Fruit fly (Drosophila melanogaster) whole organism, embryonic: ENCODE data around the gene Dif.
A peak's percentile ranks its signal among the peaks of the same experiment; 100 is the strongest.

Experiments
- ATbp ChIP-seq: fragments of 200-800 bp; sonication (Bioruptor generic); optimal IDR thresholded peaks from 2 replicates; lab custom pipeline; 2017; ENCODE audit warnings: missing biosample characterization, mild to moderate bottlenecking, missing genetic modification characterization, missing genetic modification reagents
- Awh ChIP-seq: fragments of 200-800 bp; sonication (Bioruptor generic); IDR thresholded peaks from 2 replicates; pipeline ENCODE4, ENCODE4 v1.3.6; 2022; ENCODE audit warnings: missing biosample characterization, missing genetic modification characterization
- CG10267 ChIP-seq: fragments of 200-800 bp; sonication (Bioruptor generic); optimal IDR thresholded peaks from 2 replicates; lab custom pipeline; 2018; ENCODE audit warnings: missing biosample characterization, mild to moderate bottlenecking, missing genetic modification characterization, moderate library complexity
- CG10274 ChIP-seq: fragments of 200-800 bp; sonication (Bioruptor generic); optimal IDR thresholded peaks from 3 replicates; lab custom pipeline; 2017; ENCODE audit warnings: missing biosample characterization, mild to moderate bottlenecking, missing genetic modification characterization
- CG12942 ChIP-seq: fragments of 200-800 bp; sonication (Bioruptor generic); optimal IDR thresholded peaks from 3 replicates; lab custom pipeline; 2016; ENCODE audit warnings: missing biosample characterization, missing genetic modification characterization
- CG13775 ChIP-seq: fragments of 200-800 bp; sonication (Bioruptor generic); optimal IDR thresholded peaks from 3 replicates; lab custom pipeline; 2017; ENCODE audit warnings: missing biosample characterization, mild to moderate bottlenecking, missing genetic modification characterization
- CG14014 ChIP-seq: fragments of 200-800 bp; sonication (Bioruptor generic); IDR thresholded peaks from 2 replicates; pipeline ENCODE4 v1.3.6; 2022; ENCODE audit warnings: missing biosample characterization, missing genetic modification characterization
- CG15696 ChIP-seq: fragments of 200-800 bp; sonication (Bioruptor generic); optimal IDR thresholded peaks from 2 replicates; lab custom pipeline; 2019; ENCODE audit warnings: missing biosample characterization, mild to moderate bottlenecking, missing genetic modification characterization, moderate library complexity
- CG17328 ChIP-seq: fragments of 200-800 bp; sonication (Bioruptor generic); IDR thresholded peaks from 2 replicates; pipeline ENCODE4 v1.3.6; 2022; ENCODE audit warnings: missing biosample characterization, missing genetic modification characterization
- CG17361 ChIP-seq: fragments of 200-800 bp; sonication (Bioruptor generic); IDR thresholded peaks from 3 replicates; pipeline ENCODE4 v1.3.6; 2022; ENCODE audit warnings: missing biosample characterization, missing genetic modification characterization
- CG18619 ChIP-seq: fragments of 200-800 bp; sonication (Bioruptor generic); optimal IDR thresholded peaks from 3 replicates; lab custom pipeline; 2017; ENCODE audit warnings: missing biosample characterization, mild to moderate bottlenecking, missing genetic modification characterization
- CG2875 ChIP-seq: fragments of 200-800 bp; sonication (Bioruptor generic); optimal IDR thresholded peaks from 2 replicates; lab custom pipeline; 2017; ENCODE audit warnings: missing biosample characterization, mild to moderate bottlenecking, missing genetic modification characterization, missing genetic modification reagents
- CG3995 ChIP-seq: fragments of 200-800 bp; sonication (Bioruptor generic); optimal IDR thresholded peaks from 3 replicates; lab custom pipeline; 2016; ENCODE audit warnings: missing biosample characterization, missing genetic modification characterization
- CG4404 ChIP-seq: fragments of 200-800 bp; sonication (Bioruptor generic); IDR thresholded peaks from 2 replicates; pipeline ENCODE4 v1.3.6; 2022; ENCODE audit warnings: missing biosample characterization, missing genetic modification characterization
- CG4617 ChIP-seq: fragments of 200-800 bp; sonication (Bioruptor generic); optimal IDR thresholded peaks from 3 replicates; lab custom pipeline; 2016; ENCODE audit warnings: missing biosample characterization, missing genetic modification characterization, borderline replicate concordance
- CG6683 ChIP-seq: fragments of 200-800 bp; sonication (Bioruptor generic); optimal IDR thresholded peaks from 2 replicates; lab custom pipeline; 2017; ENCODE audit warnings: missing biosample characterization, mild to moderate bottlenecking, missing genetic modification characterization, missing genetic modification reagents
- CG7786 ChIP-seq: fragments of 200-800 bp; sonication (Bioruptor generic); optimal IDR thresholded peaks from 2 replicates; lab custom pipeline; 2016; ENCODE audit warnings: missing biosample characterization, missing genetic modification characterization
- CG7987 ChIP-seq: fragments of 200-800 bp; sonication (Bioruptor generic); optimal IDR thresholded peaks from 2 replicates; lab custom pipeline; 2018; ENCODE audit warnings: missing biosample characterization, mild to moderate bottlenecking, missing genetic modification characterization, moderate library complexity
- CG8765 ChIP-seq: fragments of 200-800 bp; sonication (Bioruptor generic); IDR thresholded peaks from 2 replicates; pipeline ENCODE4 v1.3.6; 2022; ENCODE audit warnings: missing biosample characterization, missing genetic modification characterization
- CG8944 ChIP-seq: fragments of 200-800 bp; sonication (Bioruptor generic); optimal IDR thresholded peaks from 3 replicates; lab custom pipeline; 2016; ENCODE audit warnings: missing biosample characterization, missing genetic modification characterization
- Camta ChIP-seq: fragments of 200-800 bp; sonication (Bioruptor generic); optimal IDR thresholded peaks from 2 replicates; lab custom pipeline; 2016; ENCODE audit warnings: missing biosample characterization, missing genetic modification characterization
- D19B ChIP-seq: fragments of 200-800 bp; sonication (Bioruptor generic); optimal IDR thresholded peaks from 2 replicates; lab custom pipeline; 2017; ENCODE audit warnings: missing biosample characterization, mild to moderate bottlenecking, missing genetic modification characterization
- E2f1 ChIP-seq: fragments of 200-800 bp; sonication (Bioruptor generic); IDR thresholded peaks from 2 replicates; pipeline ENCODE4 v1.3.6; 2022; ENCODE audit warnings: missing biosample characterization, missing genetic modification characterization
- HHEX ChIP-seq: fragments of 200-800 bp; sonication (Bioruptor generic); optimal IDR thresholded peaks from 3 replicates; lab custom pipeline; 2017; ENCODE audit warnings: missing biosample characterization, mild to moderate bottlenecking, missing genetic modification characterization, missing genetic modification reagents
- Lim3 ChIP-seq: fragments of 200-800 bp; sonication (Bioruptor generic); IDR thresholded peaks from 2 replicates; pipeline ENCODE4 v1.3.6; 2022; ENCODE audit warnings: missing biosample characterization, missing genetic modification characterization
- Myb ChIP-seq: fragments of 200-800 bp; sonication (Bioruptor generic); optimal IDR thresholded peaks from 2 replicates; lab custom pipeline; 2016; ENCODE audit warnings: missing biosample characterization, missing genetic modification characterization
- Nf-YA ChIP-seq: fragments of 200-800 bp; sonication (Bioruptor generic); IDR thresholded peaks from 2 replicates; pipeline ENCODE4 v1.3.6; 2022; ENCODE audit warnings: missing biosample characterization, missing genetic modification characterization
- Sox100B ChIP-seq: fragments of 200-800 bp; sonication (Bioruptor generic); optimal IDR thresholded peaks from 3 replicates; lab custom pipeline; 2018; ENCODE audit warnings: missing biosample characterization, mild to moderate bottlenecking, missing genetic modification characterization
- Sry-δ ChIP-seq: fragments of 200-800 bp; sonication (Bioruptor generic); optimal IDR thresholded peaks from 2 replicates; lab custom pipeline; 2016; ENCODE audit warnings: missing biosample characterization, missing genetic modification characterization
- Usf ChIP-seq: fragments of 200-800 bp; sonication (Bioruptor generic); optimal IDR thresholded peaks from 2 replicates; lab custom pipeline; 2017; ENCODE audit warnings: missing genotype, missing biosample characterization, missing genetic modification characterization
- Xrp1 ChIP-seq: fragments of 200-800 bp; sonication (Bioruptor generic); IDR thresholded peaks from 2 replicates; pipeline ENCODE4 v1.3.6; 2022; ENCODE audit warnings: missing biosample characterization, missing genetic modification characterization
- ac ChIP-seq: fragments of 200-800 bp; sonication (Bioruptor generic); optimal IDR thresholded peaks from 3 replicates; lab custom pipeline; 2017; ENCODE audit warnings: missing biosample characterization, mild to moderate bottlenecking, missing genetic modification characterization
- ara ChIP-seq: fragments of 200-800 bp; sonication (Bioruptor generic); IDR thresholded peaks from 2 replicates; pipeline ENCODE4 v1.3.6; 2022; ENCODE audit warnings: missing biosample characterization, missing genetic modification characterization
- az2 ChIP-seq: fragments of 200-800 bp; sonication (Bioruptor generic); optimal IDR thresholded peaks from 3 replicates; lab custom pipeline; 2016; ENCODE audit warnings: missing biosample characterization, missing genetic modification characterization
- caup ChIP-seq: fragments of 200-800 bp; sonication (Bioruptor generic); optimal IDR thresholded peaks from 3 replicates; lab custom pipeline; 2017; ENCODE audit warnings: missing biosample characterization, mild to moderate bottlenecking, missing genetic modification characterization, moderate library complexity; ENCODE audit not compliant: severe bottlenecking
- da ChIP-seq: fragments of 200-800 bp; sonication (Bioruptor generic); optimal IDR thresholded peaks from 2 replicates; lab custom pipeline; 2016; ENCODE audit warnings: missing biosample characterization, missing genetic modification characterization
- dimm ChIP-seq: fragments of 200-800 bp; sonication (Bioruptor generic); IDR thresholded peaks from 2 replicates; pipeline ENCODE4 v1.3.6; 2022; ENCODE audit warnings: missing biosample characterization, missing genetic modification characterization
- eve ChIP-seq, 2 experiments: fragments of >200 bp; optimal IDR thresholded peaks; 2 replicates each; lab custom pipeline; 2017; ENCODE audit warnings: missing biosample characterization in 2 of 2, missing genetic modification characterization in 2 of 2
- ewg ChIP-seq: fragments of 200-800 bp; sonication (Bioruptor generic); optimal IDR thresholded peaks from 3 replicates; lab custom pipeline; 2017; ENCODE audit warnings: mild to moderate bottlenecking, missing biosample characterization, missing genetic modification reagents, missing genetic modification characterization
- grn ChIP-seq: fragments of 200-800 bp; sonication (Bioruptor generic); optimal IDR thresholded peaks from 3 replicates; lab custom pipeline; 2017; ENCODE audit warnings: missing biosample characterization, missing genetic modification characterization
- gsb ChIP-seq: fragments of 200-800 bp; sonication (Bioruptor generic); IDR thresholded peaks from 2 replicates; pipeline ENCODE4 v1.3.6; 2022; ENCODE audit warnings: missing biosample characterization, missing genetic modification characterization
- insv ChIP-seq, 2 experiments: fragments of 200-800 bp; sonication (Bioruptor generic); optimal IDR thresholded peaks; 3 replicates each; lab custom pipeline; 2016 to 2018; ENCODE audit warnings: missing biosample characterization in 2 of 2, missing genetic modification characterization in 2 of 2
- inv ChIP-seq: fragments of 200-800 bp; sonication (Bioruptor generic); IDR thresholded peaks from 2 replicates; pipeline ENCODE4 v1.3.6; 2022; ENCODE audit warnings: missing biosample characterization, missing genetic modification characterization; ENCODE audit not compliant: partially characterized antibody
- lmd ChIP-seq: fragments of 200-800 bp; sonication (Bioruptor generic); IDR thresholded peaks from 2 replicates; pipeline ENCODE4 v1.3.6; 2022; ENCODE audit warnings: missing biosample characterization, missing genetic modification characterization
- maf-S ChIP-seq: fragments of 200-800 bp; sonication (Bioruptor generic); optimal IDR thresholded peaks from 2 replicates; lab custom pipeline; 2016; ENCODE audit warnings: missing biosample characterization, missing genetic modification characterization
- mirr ChIP-seq: fragments of 200-800 bp; sonication (Bioruptor generic); optimal IDR thresholded peaks from 3 replicates; lab custom pipeline; 2018; ENCODE audit warnings: missing biosample characterization, mild to moderate bottlenecking, missing genetic modification characterization
- odd ChIP-seq: fragments of 200-800 bp; sonication (Bioruptor generic); optimal IDR thresholded peaks from 2 replicates; lab custom pipeline; 2017; ENCODE audit warnings: missing biosample characterization, mild to moderate bottlenecking, missing genetic modification characterization
- row ChIP-seq: fragments of 200-800 bp; sonication (Bioruptor generic); IDR thresholded peaks from 3 replicates; pipeline ENCODE4 v1.3.6; 2022; ENCODE audit warnings: missing biosample characterization, missing genetic modification characterization
- slbo ChIP-seq: fragments of 200-800 bp; sonication (Bioruptor generic); IDR thresholded peaks from 2 replicates; pipeline ENCODE4 v1.3.6; 2022; ENCODE audit warnings: missing biosample characterization, missing genetic modification characterization
- toy ChIP-seq: fragments of 200-800 bp; sonication (Bioruptor generic); IDR thresholded peaks from 2 replicates; pipeline ENCODE4 v1.3.6; 2022; ENCODE audit warnings: missing biosample characterization, missing genetic modification characterization
- wdn ChIP-seq: fragments of 200-800 bp; sonication (Bioruptor generic); IDR thresholded peaks from 2 replicates; pipeline ENCODE4 v1.3.6; 2022; ENCODE audit warnings: missing biosample characterization, missing genetic modification characterization
- zfh1 ChIP-seq: fragments of 200-800 bp; sonication (Bioruptor generic); IDR thresholded peaks from 3 replicates; pipeline ENCODE4 v1.3.6; 2022; ENCODE audit warnings: missing biosample characterization, missing genetic modification characterization

The Dif gene

dm6 chr2L:17470630-17471029 lies 37.7 kb upstream of the Dif start (continued):
- TF ChIP-seq CG7987 (GFP tag; lab: Kevin White, UChicago) (peak; percentile 80), slbo (GFP tag; lab: Robert Waterston, UW) (no peak), gsb (GFP tag; lab: Robert Waterston, UW) (peak; percentile 66), ewg (GFP tag; lab: Kevin White, UChicago) (no peak), Awh (GFP tag; lab: Robert Waterston, UW) (no peak), CG2875 (GFP tag; lab: Kevin White, UChicago) (no peak), toy (GFP tag; lab: Robert Waterston, UW) (no peak), CG10267 (tag; lab: Kevin White, UChicago) (no peak), Lim3 (GFP tag; lab: Robert Waterston, UW) (no peak), HHEX (GFP tag; lab: Kevin White, UChicago) (peak; percentile 76), CG17328 (no peak), odd (GFP tag; lab: Kevin White, UChicago) (no peak), Xrp1 (no peak), grn (GFP tag; lab: Kevin White, UChicago) (no peak), Sox100B (GFP tag; lab: Kevin White, UChicago) (no peak), CG17361 (GFP tag; lab: Robert Waterston, UW) (no peak), insv (GFP tag; optimal IDR thresholded peaks at IDR 0.05; lab: Kevin White, UChicago) (peak in 1 of 2 experiments; percentile 6), dimm (no peak), CG12942 (no peak), CG14014 (GFP tag; lab: Robert Waterston, UW) (peak; percentile 53; the same call in 1 of the 2 replicates), eve (GFP tag; optimal IDR thresholded peaks at IDR 0.05; lab: Kevin White, UChicago) (no peak), row (GFP tag; lab: Robert Waterston, UW) (no peak), CG8765 (GFP tag; lab: Robert Waterston, UW) (no peak), ac (no peak), inv (GFP tag; lab: Robert Waterston, UW) (no peak), lmd (no peak; the same call in 1 of the 2 replicates), ara (GFP tag; lab: Robert Waterston, UW) (no peak), ATbp (GFP tag; lab: Kevin White, UChicago) (no peak), CG8944 (no peak), CG4404 (GFP tag; lab: Robert Waterston, UW) (no peak), CG13775 (GFP tag; lab: Kevin White, UChicago) (no peak), maf-S (GFP tag; lab: Kevin White, UChicago) (peak; percentile 46), caup (peak; percentile 94), da (GFP tag; lab: Kevin White, UChicago) (no peak), wdn (GFP tag; lab: Robert Waterston, UW) (peak; percentile 47; the same call in 1 of the 2 replicates), Camta (GFP tag; lab: Kevin White, UChicago) (peak; percentile 42), CG10274 (GFP tag; lab: Kevin White, UChicago) (no peak), CG18619 (GFP tag; lab: Kevin White, UChicago) (peak; percentile 68), CG6683 (GFP tag; lab: Kevin White, UChicago) (peak; percentile 73), CG7786 (GFP tag; lab: Kevin White, UChicago) (no peak), Usf (GFP tag; lab: Kevin White, UChicago) (no peak), D19B (GFP tag; lab: Kevin White, UChicago) (peak; percentile 62), Nf-YA (GFP tag; lab: Robert Waterston, UW) (no peak), CG4617 (GFP tag; lab: Kevin White, UChicago) (no peak), CG3995 (peak; percentile 36), zfh1 (GFP tag; lab: Robert Waterston, UW) (no peak), az2 (no peak), Sry-δ (GFP tag; lab: Kevin White, UChicago) (peak; percentile 14), Myb (peak; percentile 35), mirr (peak; percentile 62), CG15696 (tag; lab: Kevin White, UChicago) (peak; percentile 24), E2f1 (GFP tag; lab: Robert Waterston, UW) (no peak)
